Worm (Caenorhabditis elegans) whole organism, mixed stage, embryonic: Measurements from ENCODE around the gene ragc-1.

Experiments
- bed-3 ChIP-seq: fragments of 200-800 bp; sonication (Bioruptor generic); optimal IDR thresholded peaks from 3 replicates; lab custom pipeline; 2018; ENCODE audit warnings: mild to moderate bottlenecking, missing genetic modification characterization, moderate library complexity, missing compliant biosample characterization
- blmp-1 ChIP-seq: fragments of 150-350 bp; optimal IDR thresholded peaks from 2 replicates; lab custom pipeline; 2014; ENCODE audit warnings: missing biosample characterization, missing genetic modification characterization
- ceh-39 ChIP-seq: fragments of 150-350 bp; optimal IDR thresholded peaks from 2 replicates; lab custom pipeline; 2014; ENCODE audit warnings: missing biosample characterization, missing genetic modification characterization
- ceh-43 ChIP-seq: fragments of 200-800 bp; sonication (Bioruptor generic); optimal IDR thresholded peaks from 2 replicates; lab custom pipeline; 2018; ENCODE audit warnings: mild to moderate bottlenecking, missing genetic modification characterization, moderate library complexity, missing compliant biosample characterization
- ces-1 ChIP-seq: fragments of 150-350 bp; optimal IDR thresholded peaks from 2 replicates; lab custom pipeline; 2014; ENCODE audit warnings: missing biosample characterization, missing genetic modification reagents, missing genetic modification characterization
- cnd-1 ChIP-seq: fragments of 200-800 bp; sonication (Bioruptor generic); optimal IDR thresholded peaks from 2 replicates; lab custom pipeline; 2018; ENCODE audit warnings: mild to moderate bottlenecking, missing genetic modification characterization, missing compliant biosample characterization
- drap-1 ChIP-seq: fragments of 200-800 bp; sonication (Bioruptor generic); optimal IDR thresholded peaks from 3 replicates; lab custom pipeline; 2018; ENCODE audit warnings: mild to moderate bottlenecking, missing genetic modification characterization, missing compliant biosample characterization
- elt-1 ChIP-seq: sonication (generic microtip); optimal IDR thresholded peaks from 2 replicates; lab custom pipeline; 2017; ENCODE audit warnings: missing genetic modification characterization, mild to moderate bottlenecking, missing compliant biosample characterization, antibody characterized with exemption, moderate library complexity, borderline replicate concordance; ENCODE audit not compliant: insufficient read depth
- elt-3 ChIP-seq: fragments of 150-350 bp; optimal IDR thresholded peaks from 2 replicates; lab custom pipeline; 2014; ENCODE audit warnings: missing biosample characterization, missing genetic modification characterization
- flh-1 ChIP-seq: fragments of 200-800 bp; sonication (Bioruptor generic); optimal IDR thresholded peaks from 2 replicates; lab custom pipeline; 2018; ENCODE audit warnings: mild to moderate bottlenecking, missing genetic modification characterization, moderate library complexity, missing compliant biosample characterization
- ham-2 ChIP-seq: fragments of 200-800 bp; sonication (Bioruptor generic); optimal IDR thresholded peaks from 2 replicates; lab custom pipeline; 2018; ENCODE audit warnings: mild to moderate bottlenecking, missing genetic modification characterization, missing compliant biosample characterization
- hlh-1 ChIP-seq: fragments of 150-350 bp; optimal IDR thresholded peaks from 2 replicates; lab custom pipeline; 2014; ENCODE audit warnings: missing biosample characterization, missing genetic modification reagents, missing genetic modification characterization
- lin-13 ChIP-seq: fragments of 150-350 bp; optimal IDR thresholded peaks from 2 replicates; lab custom pipeline; 2014; ENCODE audit warnings: missing biosample characterization, missing genetic modification characterization
- lin-32 ChIP-seq: fragments of 200-800 bp; sonication (Bioruptor generic); optimal IDR thresholded peaks from 2 replicates; lab custom pipeline; 2018; ENCODE audit warnings: mild to moderate bottlenecking, missing genetic modification characterization, missing compliant biosample characterization
- lsy-2 ChIP-seq: fragments of 150-350 bp; optimal IDR thresholded peaks from 2 replicates; lab custom pipeline; 2014; ENCODE audit warnings: missing biosample characterization, missing genetic modification characterization
- mab-5 ChIP-seq: fragments of 150-350 bp; optimal IDR thresholded peaks from 2 replicates; lab custom pipeline; 2014; ENCODE audit warnings: missing biosample characterization, missing genetic modification characterization
- mep-1 ChIP-seq: fragments of 150-350 bp; optimal IDR thresholded peaks from 2 replicates; lab custom pipeline; 2017; ENCODE audit warnings: missing biosample characterization, missing genetic modification reagents, missing genetic modification characterization, inconsistent platforms
- mls-2 ChIP-seq: sonication (generic microtip); optimal IDR thresholded peaks from 2 replicates; lab custom pipeline; 2016; ENCODE audit warnings: mild to moderate bottlenecking, missing genetic modification characterization, moderate library complexity, missing compliant biosample characterization
- nhr-12 ChIP-seq: fragments of 150-350 bp; optimal IDR thresholded peaks from 2 replicates; lab custom pipeline; 2014; ENCODE audit warnings: missing biosample characterization, missing genetic modification characterization
- nhr-2 ChIP-seq: fragments of 150-350 bp; optimal IDR thresholded peaks from 2 replicates; lab custom pipeline; 2014; ENCODE audit warnings: missing biosample characterization, missing genetic modification characterization
- nhr-28 ChIP-seq: fragments of 150-350 bp; optimal IDR thresholded peaks from 2 replicates; lab custom pipeline; 2014; ENCODE audit warnings: missing biosample characterization, missing genetic modification characterization
- nhr-76 ChIP-seq: sonication (generic microtip); optimal IDR thresholded peaks from 2 replicates; lab custom pipeline; 2017; ENCODE audit warnings: missing biosample characterization, missing genetic modification characterization
- pha-4 ChIP-seq: fragments of 150-350 bp; optimal IDR thresholded peaks from 2 replicates; lab custom pipeline; 2018; ENCODE audit warnings: missing biosample characterization, missing genetic modification reagents, missing genetic modification characterization
- sem-2 ChIP-seq: fragments of 200-800 bp; sonication (Bioruptor generic); optimal IDR thresholded peaks from 2 replicates; lab custom pipeline; 2018; ENCODE audit warnings: mild to moderate bottlenecking, missing genetic modification characterization, missing compliant biosample characterization
- snpc-4 ChIP-seq: fragments of 150-350 bp; optimal IDR thresholded peaks from 2 replicates; lab custom pipeline; 2014; ENCODE audit warnings: missing biosample characterization, missing genetic modification characterization
- sptf-1 ChIP-seq: sonication (generic microtip); optimal IDR thresholded peaks from 2 replicates; lab custom pipeline; 2017; ENCODE audit warnings: mild to moderate bottlenecking, missing genetic modification characterization, moderate library complexity, missing compliant biosample characterization
- tbx-8 ChIP-seq: fragments of 200-800 bp; sonication (Bioruptor generic); optimal IDR thresholded peaks from 2 replicates; lab custom pipeline; 2018; ENCODE audit warnings: mild to moderate bottlenecking, missing genetic modification characterization, moderate library complexity, missing compliant biosample characterization
- unc-120 ChIP-seq: sonication (generic microtip); optimal IDR thresholded peaks from 2 replicates; lab custom pipeline; 2017; ENCODE audit warnings: missing genetic modification characterization, missing compliant biosample characterization; ENCODE audit not compliant: poor library complexity, severe bottlenecking
- unc-39 ChIP-seq: fragments of 150-350 bp; optimal IDR thresholded peaks from 2 replicates; lab custom pipeline; 2014; ENCODE audit warnings: missing biosample characterization, missing genetic modification characterization
- unc-62 ChIP-seq: fragments of 150-350 bp; optimal IDR thresholded peaks from 2 replicates; lab custom pipeline; 2014; ENCODE audit warnings: missing biosample characterization, missing genetic modification reagents, missing genetic modification characterization
- ztf-11 ChIP-seq: fragments of 150-350 bp; optimal IDR thresholded peaks from 2 replicates; lab custom pipeline; 2014; ENCODE audit warnings: missing biosample characterization, missing genetic modification characterization

ragc-1 gene

DNA sequence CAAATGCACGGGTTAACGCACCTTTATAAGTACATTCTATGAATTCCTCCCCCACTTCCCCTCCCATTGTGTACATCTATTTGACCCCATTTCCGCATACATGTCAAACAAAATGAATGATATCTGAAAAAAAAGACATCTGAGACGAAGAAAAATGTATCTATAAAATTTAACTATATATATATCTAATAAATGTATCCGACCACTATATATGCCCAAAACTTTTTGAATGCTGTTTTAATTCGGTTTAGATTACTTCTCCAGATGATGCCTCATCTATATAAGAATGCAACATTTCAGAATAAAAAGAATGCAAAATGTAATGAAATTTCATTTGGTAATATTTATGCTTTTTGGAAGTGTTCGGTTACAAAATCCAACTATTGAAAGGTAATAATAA is 26.2 kb downstream of the ragc-1 start, which contains the start of gene rib-1:
Gene rib-1, plus strand, starts transcription at position 301 of the 400 bp plus-strand sequence.
- TF ChIP-seq elt-3 (tag; lab: Kevin White, UChicago) (no peak), unc-39 (tag; lab: Kevin White, UChicago) (no peak), lin-32 (GFP tag; lab: Kevin White, UChicago) (no peak), mab-5 (tag; lab: Kevin White, UChicago) (no peak), ces-1 (GFP tag; lab: Kevin White, UChicago) (no peak), lin-13 (tag; lab: Kevin White, UChicago) (no peak), nhr-76 (no peak), mep-1 (tag; lab: Kevin White, UChicago) (no peak), hlh-1 (tag; lab: Kevin White, UChicago) (no peak), unc-120 (tag; lab: Kevin White, UChicago) (no peak), ztf-11 (tag; lab: Kevin White, UChicago) (no peak), bed-3 (no peak), ham-2 (no peak), sem-2 (GFP tag; lab: Kevin White, UChicago) (no peak), snpc-4 (tag; lab: Kevin White, UChicago) (no peak), ceh-43 (GFP tag; lab: Kevin White, UChicago) (no peak), tbx-8 (GFP tag; lab: Kevin White, UChicago) (no peak), cnd-1 (tag; lab: Kevin White, UChicago) (no peak), nhr-2 (no peak)

DNA sequence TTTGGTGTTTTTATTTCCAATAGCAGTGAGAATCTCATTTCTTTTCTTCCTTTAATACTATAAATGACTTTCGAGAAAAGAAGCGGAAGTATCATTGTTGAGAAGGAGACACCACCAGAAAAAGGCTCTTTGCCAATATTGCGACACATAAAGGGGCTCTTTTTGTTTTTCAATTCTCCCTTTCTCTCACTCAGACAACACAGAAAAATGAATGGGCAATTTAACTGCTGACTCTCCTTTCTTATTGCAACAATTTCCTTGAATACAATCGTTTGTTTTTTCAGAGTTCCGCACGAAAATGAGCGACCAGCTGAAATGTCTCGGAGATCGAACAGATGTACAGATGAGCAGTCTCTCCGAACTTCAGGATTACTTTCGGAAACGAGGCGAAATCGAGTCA is 30.4 kb downstream of the ragc-1 start:
- TF ChIP-seq nhr-76, result no peak
- TF ChIP-seq blmp-1 (tag; lab: Kevin White, UChicago), result no peak
- no peak for TF ChIP-seq nhr-28 (tag; lab: Kevin White, UChicago)
- TF ChIP-seq ceh-39, result no peak
- TF ChIP-seq mls-2 (tag; lab: Kevin White, UChicago), result no peak
- no peak for TF ChIP-seq lin-32 (GFP tag; lab: Kevin White, UChicago)
- no peak for TF ChIP-seq ces-1 (GFP tag; lab: Kevin White, UChicago)
- TF ChIP-seq sptf-1, result no peak
- TF ChIP-seq nhr-2, result no peak
- TF ChIP-seq tbx-8 (GFP tag; lab: Kevin White, UChicago), result no peak
- TF ChIP-seq nhr-12 (tag; lab: Kevin White, UChicago), result no peak
- TF ChIP-seq unc-39 (tag; lab: Kevin White, UChicago), result no peak
- no peak for TF ChIP-seq bed-3
- no peak for TF ChIP-seq sem-2 (GFP tag; lab: Kevin White, UChicago)
- TF ChIP-seq snpc-4 (tag; lab: Kevin White, UChicago), result no peak
- no peak for TF ChIP-seq elt-1 (tag; lab: Kevin White, UChicago)
- no peak for TF ChIP-seq ceh-43 (GFP tag; lab: Kevin White, UChicago)
- no peak for TF ChIP-seq lin-13 (tag; lab: Kevin White, UChicago)
- no peak for TF ChIP-seq drap-1 (GFP tag; lab: Kevin White, UChicago)

DNA sequence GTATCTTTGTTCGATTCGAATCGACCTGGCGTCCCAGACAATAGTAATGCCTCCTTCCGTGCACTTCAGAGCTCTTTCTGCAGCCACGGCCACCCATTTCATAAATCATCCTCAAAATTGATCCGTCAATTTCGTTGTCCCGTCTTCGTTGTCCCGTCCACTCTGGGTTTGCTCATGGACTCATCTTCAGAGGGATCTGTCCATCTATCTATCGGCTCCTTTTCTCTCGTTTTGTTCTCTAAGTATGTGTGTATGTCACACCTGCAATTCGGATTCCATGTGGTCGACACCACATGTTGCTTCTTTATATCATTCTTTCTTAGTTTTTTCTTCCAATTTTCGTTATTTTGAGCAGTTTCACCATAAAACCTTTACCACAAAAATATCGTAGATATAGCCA is 32.2 kb downstream of the ragc-1 start:
- TF ChIP-seq mab-5 (tag; lab: Kevin White, UChicago), result peak; percentile 14
- TF ChIP-seq unc-120 (tag; lab: Kevin White, UChicago), result peak; percentile 76
- no peak for TF ChIP-seq ceh-39
- TF ChIP-seq cnd-1 (tag; lab: Kevin White, UChicago), result no peak
- peak; percentile 74 for TF ChIP-seq unc-62 (GFP tag; lab: Kevin White, UChicago)
- TF ChIP-seq ham-2, result no peak
- TF ChIP-seq ces-1 (GFP tag; lab: Kevin White, UChicago), result no peak
- TF ChIP-seq nhr-76, result no peak

DNA sequence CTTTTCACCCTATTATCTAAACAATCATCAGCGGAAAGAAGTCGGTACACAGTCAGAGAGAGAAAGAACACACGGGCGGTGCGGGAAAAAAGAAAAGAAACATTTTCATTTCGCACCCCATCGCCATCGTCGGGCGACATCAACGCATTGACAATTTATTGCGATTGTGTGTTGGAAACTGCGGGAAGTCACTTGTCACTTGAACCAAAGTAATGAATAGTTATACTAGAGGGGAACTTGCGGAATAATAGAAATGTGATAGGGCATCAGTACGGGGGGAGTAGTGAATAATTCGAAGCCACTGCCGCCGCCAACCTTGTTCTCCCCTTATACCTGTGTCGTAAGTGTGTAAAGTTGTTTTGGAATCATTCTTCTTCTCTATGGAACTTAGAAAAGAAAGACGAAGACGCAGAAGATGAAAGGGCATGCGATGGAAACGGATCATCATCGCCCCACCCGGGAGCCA is 33.3 kb downstream of the ragc-1 start:
- peak; percentile 22 for TF ChIP-seq hlh-1 (tag; lab: Kevin White, UChicago)
- peak; percentile 80 for TF ChIP-seq unc-120 (tag; lab: Kevin White, UChicago)
- TF ChIP-seq elt-1 (tag; lab: Kevin White, UChicago), result peak; percentile 5
- TF ChIP-seq unc-62 (GFP tag; lab: Kevin White, UChicago), result peak; percentile 33
- TF ChIP-seq blmp-1 (tag; lab: Kevin White, UChicago), result no peak

DNA sequence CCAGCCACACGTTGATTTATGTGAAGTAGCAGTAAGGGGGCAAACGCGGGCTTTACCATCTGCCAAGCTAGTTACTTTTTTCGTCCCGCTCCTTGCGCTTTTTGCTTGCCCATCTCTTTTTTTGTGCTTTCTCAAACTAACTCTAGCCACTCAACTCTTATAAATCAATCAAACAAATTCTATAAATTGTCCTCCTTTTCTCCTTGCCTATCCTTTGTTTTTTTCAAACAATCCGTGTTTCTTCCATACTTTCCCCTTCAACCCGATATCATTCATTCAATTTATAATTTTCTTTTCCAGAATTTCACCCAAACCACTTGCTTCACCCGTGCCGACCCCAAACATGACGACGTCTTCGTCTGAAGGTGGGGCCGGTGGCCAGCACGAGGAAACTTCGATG is 34.5 kb downstream of the ragc-1 start, which contains the start of gene srgp-1:
Gene srgp-1, plus strand, starts transcription at position 301 of the 400 bp plus-strand sequence.
- TF ChIP-seq ceh-39, result no peak
- no peak for TF ChIP-seq ces-1 (GFP tag; lab: Kevin White, UChicago)
- TF ChIP-seq nhr-76, result no peak
- TF ChIP-seq pha-4 (tag; lab: Kevin White, UChicago), result no peak
- no peak for TF ChIP-seq lsy-2 (tag; lab: Kevin White, UChicago)
- no peak for TF ChIP-seq flh-1 (GFP tag; lab: Kevin White, UChicago)
- no peak for TF ChIP-seq ztf-11 (tag; lab: Kevin White, UChicago)
- no peak for TF ChIP-seq snpc-4 (tag; lab: Kevin White, UChicago)
- no peak for TF ChIP-seq unc-39 (tag; lab: Kevin White, UChicago)
- no peak for TF ChIP-seq nhr-2
- TF ChIP-seq nhr-12 (tag; lab: Kevin White, UChicago), result no peak
